Worm (Caenorhabditis elegans) whole organism, mixed stage, embryonic: ENCODE results near the gene gst-31.

Experiments
- M03D4.4 ChIP-seq: sonication (generic microtip); optimal IDR thresholded peaks from 2 replicates; lab custom pipeline; 2017; ENCODE audit warnings: mild to moderate bottlenecking, missing genetic modification characterization, missing compliant biosample characterization
- bed-3 ChIP-seq: fragments of 200-800 bp; sonication (Bioruptor generic); optimal IDR thresholded peaks from 3 replicates; lab custom pipeline; 2018; ENCODE audit warnings: mild to moderate bottlenecking, missing genetic modification characterization, moderate library complexity, missing compliant biosample characterization
- blmp-1 ChIP-seq: fragments of 150-350 bp; optimal IDR thresholded peaks from 2 replicates; lab custom pipeline; 2014; ENCODE audit warnings: missing biosample characterization, missing genetic modification characterization
- ceh-39 ChIP-seq: fragments of 150-350 bp; optimal IDR thresholded peaks from 2 replicates; lab custom pipeline; 2014; ENCODE audit warnings: missing biosample characterization, missing genetic modification characterization
- ceh-43 ChIP-seq: fragments of 200-800 bp; sonication (Bioruptor generic); optimal IDR thresholded peaks from 2 replicates; lab custom pipeline; 2018; ENCODE audit warnings: mild to moderate bottlenecking, missing genetic modification characterization, moderate library complexity, missing compliant biosample characterization
- ceh-83 ChIP-seq: fragments of 200-800 bp; sonication (Bioruptor generic); optimal IDR thresholded peaks from 2 replicates; lab custom pipeline; 2018; ENCODE audit warnings: mild to moderate bottlenecking, missing genetic modification characterization, missing compliant biosample characterization
- ces-1 ChIP-seq: fragments of 150-350 bp; optimal IDR thresholded peaks from 2 replicates; lab custom pipeline; 2014; ENCODE audit warnings: missing biosample characterization, missing genetic modification reagents, missing genetic modification characterization
- cnd-1 ChIP-seq: fragments of 200-800 bp; sonication (Bioruptor generic); optimal IDR thresholded peaks from 2 replicates; lab custom pipeline; 2018; ENCODE audit warnings: mild to moderate bottlenecking, missing genetic modification characterization, missing compliant biosample characterization
- drap-1 ChIP-seq: fragments of 200-800 bp; sonication (Bioruptor generic); optimal IDR thresholded peaks from 3 replicates; lab custom pipeline; 2018; ENCODE audit warnings: mild to moderate bottlenecking, missing genetic modification characterization, missing compliant biosample characterization
- elt-1 ChIP-seq: sonication (generic microtip); optimal IDR thresholded peaks from 2 replicates; lab custom pipeline; 2017; ENCODE audit warnings: missing genetic modification characterization, mild to moderate bottlenecking, missing compliant biosample characterization, antibody characterized with exemption, moderate library complexity, borderline replicate concordance; ENCODE audit not compliant: insufficient read depth
- elt-3 ChIP-seq: fragments of 150-350 bp; optimal IDR thresholded peaks from 2 replicates; lab custom pipeline; 2014; ENCODE audit warnings: missing biosample characterization, missing genetic modification characterization
- flh-1 ChIP-seq: fragments of 200-800 bp; sonication (Bioruptor generic); optimal IDR thresholded peaks from 2 replicates; lab custom pipeline; 2018; ENCODE audit warnings: mild to moderate bottlenecking, missing genetic modification characterization, moderate library complexity, missing compliant biosample characterization
- ham-2 ChIP-seq: fragments of 200-800 bp; sonication (Bioruptor generic); optimal IDR thresholded peaks from 2 replicates; lab custom pipeline; 2018; ENCODE audit warnings: mild to moderate bottlenecking, missing genetic modification characterization, missing compliant biosample characterization
- hlh-1 ChIP-seq: fragments of 150-350 bp; optimal IDR thresholded peaks from 2 replicates; lab custom pipeline; 2014; ENCODE audit warnings: missing biosample characterization, missing genetic modification reagents, missing genetic modification characterization
- lin-13 ChIP-seq: fragments of 150-350 bp; optimal IDR thresholded peaks from 2 replicates; lab custom pipeline; 2014; ENCODE audit warnings: missing biosample characterization, missing genetic modification characterization
- lin-32 ChIP-seq: fragments of 200-800 bp; sonication (Bioruptor generic); optimal IDR thresholded peaks from 2 replicates; lab custom pipeline; 2018; ENCODE audit warnings: mild to moderate bottlenecking, missing genetic modification characterization, missing compliant biosample characterization
- lsy-2 ChIP-seq: fragments of 150-350 bp; optimal IDR thresholded peaks from 2 replicates; lab custom pipeline; 2014; ENCODE audit warnings: missing biosample characterization, missing genetic modification characterization
- mab-5 ChIP-seq: fragments of 150-350 bp; optimal IDR thresholded peaks from 2 replicates; lab custom pipeline; 2014; ENCODE audit warnings: missing biosample characterization, missing genetic modification characterization
- mep-1 ChIP-seq: fragments of 150-350 bp; optimal IDR thresholded peaks from 2 replicates; lab custom pipeline; 2017; ENCODE audit warnings: missing biosample characterization, missing genetic modification reagents, missing genetic modification characterization, inconsistent platforms
- mls-2 ChIP-seq: sonication (generic microtip); optimal IDR thresholded peaks from 2 replicates; lab custom pipeline; 2016; ENCODE audit warnings: mild to moderate bottlenecking, missing genetic modification characterization, moderate library complexity, missing compliant biosample characterization
- nhr-12 ChIP-seq: fragments of 150-350 bp; optimal IDR thresholded peaks from 2 replicates; lab custom pipeline; 2014; ENCODE audit warnings: missing biosample characterization, missing genetic modification characterization
- nhr-2 ChIP-seq: fragments of 150-350 bp; optimal IDR thresholded peaks from 2 replicates; lab custom pipeline; 2014; ENCODE audit warnings: missing biosample characterization, missing genetic modification characterization
- nhr-237 ChIP-seq: fragments of 150-350 bp; optimal IDR thresholded peaks from 2 replicates; lab custom pipeline; 2014; ENCODE audit warnings: missing biosample characterization, missing genetic modification characterization
- nhr-28 ChIP-seq: fragments of 150-350 bp; optimal IDR thresholded peaks from 2 replicates; lab custom pipeline; 2014; ENCODE audit warnings: missing biosample characterization, missing genetic modification characterization
- nhr-76 ChIP-seq: sonication (generic microtip); optimal IDR thresholded peaks from 2 replicates; lab custom pipeline; 2017; ENCODE audit warnings: missing biosample characterization, missing genetic modification characterization
- pha-4 ChIP-seq: fragments of 150-350 bp; optimal IDR thresholded peaks from 2 replicates; lab custom pipeline; 2018; ENCODE audit warnings: missing biosample characterization, missing genetic modification reagents, missing genetic modification characterization
- sem-2 ChIP-seq: fragments of 200-800 bp; sonication (Bioruptor generic); optimal IDR thresholded peaks from 2 replicates; lab custom pipeline; 2018; ENCODE audit warnings: mild to moderate bottlenecking, missing genetic modification characterization, missing compliant biosample characterization
- snpc-4 ChIP-seq: fragments of 150-350 bp; optimal IDR thresholded peaks from 2 replicates; lab custom pipeline; 2014; ENCODE audit warnings: missing biosample characterization, missing genetic modification characterization
- sptf-1 ChIP-seq: sonication (generic microtip); optimal IDR thresholded peaks from 2 replicates; lab custom pipeline; 2017; ENCODE audit warnings: mild to moderate bottlenecking, missing genetic modification characterization, moderate library complexity, missing compliant biosample characterization
- tbx-8 ChIP-seq: fragments of 200-800 bp; sonication (Bioruptor generic); optimal IDR thresholded peaks from 2 replicates; lab custom pipeline; 2018; ENCODE audit warnings: mild to moderate bottlenecking, missing genetic modification characterization, moderate library complexity, missing compliant biosample characterization
- unc-120 ChIP-seq: sonication (generic microtip); optimal IDR thresholded peaks from 2 replicates; lab custom pipeline; 2017; ENCODE audit warnings: missing genetic modification characterization, missing compliant biosample characterization; ENCODE audit not compliant: poor library complexity, severe bottlenecking
- unc-39 ChIP-seq: fragments of 150-350 bp; optimal IDR thresholded peaks from 2 replicates; lab custom pipeline; 2014; ENCODE audit warnings: missing biosample characterization, missing genetic modification characterization
- unc-62 ChIP-seq: fragments of 150-350 bp; optimal IDR thresholded peaks from 2 replicates; lab custom pipeline; 2014; ENCODE audit warnings: missing biosample characterization, missing genetic modification reagents, missing genetic modification characterization
- zip-8 ChIP-seq: fragments of 150-350 bp; optimal IDR thresholded peaks from 2 replicates; lab custom pipeline; 2014; ENCODE audit warnings: missing biosample characterization, missing genetic modification characterization
- ztf-11 ChIP-seq: fragments of 150-350 bp; optimal IDR thresholded peaks from 2 replicates; lab custom pipeline; 2014; ENCODE audit warnings: missing biosample characterization, missing genetic modification characterization

Gene gst-31

ce11 chrII:15174915-15175548 is at the start of gene gst-31:
Gene gst-31 (minus strand): TSS chrII:15174965.
- no peak for TF ChIP-seq ham-2 (GFP tag; lab: Kevin White, UChicago)
- TF ChIP-seq mep-1 (tag; lab: Kevin White, UChicago): no peak
- TF ChIP-seq elt-1: no peak
- TF ChIP-seq drap-1 (GFP tag; lab: Kevin White, UChicago): no peak
- no peak for TF ChIP-seq unc-62
- no peak for TF ChIP-seq elt-3 (tag; lab: Kevin White, UChicago)
- TF ChIP-seq M03D4.4: no peak

ce11 chrII:15220116-15220515 is 45.4 kb upstream of the gst-31 start:
- no peak for TF ChIP-seq ceh-39 (tag; lab: Kevin White, UChicago)
- no peak for TF ChIP-seq M03D4.4
- no peak for TF ChIP-seq elt-3 (tag; lab: Kevin White, UChicago)
- TF ChIP-seq lin-32 (GFP tag; lab: Kevin White, UChicago): no peak
- TF ChIP-seq lin-13 (tag; lab: Kevin White, UChicago): no peak
- no peak for TF ChIP-seq cnd-1
- no peak for TF ChIP-seq ceh-43 (GFP tag; lab: Kevin White, UChicago)
- no peak for TF ChIP-seq hlh-1 (tag; lab: Kevin White, UChicago)
- no peak for TF ChIP-seq mab-5 (tag; lab: Kevin White, UChicago)
- TF ChIP-seq unc-62: no peak
- no peak for TF ChIP-seq sem-2 (GFP tag; lab: Kevin White, UChicago)
- TF ChIP-seq unc-120 (tag; lab: Kevin White, UChicago): no peak
- TF ChIP-seq drap-1 (GFP tag; lab: Kevin White, UChicago): no peak
- TF ChIP-seq lsy-2 (tag; lab: Kevin White, UChicago): no peak
- no peak for TF ChIP-seq zip-8 (tag; lab: Kevin White, UChicago)
- TF ChIP-seq ces-1 (GFP tag; lab: Kevin White, UChicago): no peak
- TF ChIP-seq nhr-12 (tag; lab: Kevin White, UChicago): no peak
- no peak for TF ChIP-seq snpc-4 (tag; lab: Kevin White, UChicago)
- TF ChIP-seq, all 35 proteins: peak for 0

- TF ChIP-seq flh-1 (GFP tag; lab: Kevin White, UChicago) (no peak), pha-4 (peak; percentile 67)
- TF ChIP-seq, all 35 proteins: peak for 1
Observed at ce11 chrII:15219033-15219432, 44.3 kb upstream of the gst-31 start.

ce11 chrII:15218609-15219008 is 43.8 kb upstream of the gst-31 start:
- TF ChIP-seq blmp-1 (tag; lab: Kevin White, UChicago) (no peak), hlh-1 (tag; lab: Kevin White, UChicago) (no peak), zip-8 (tag; lab: Kevin White, UChicago) (no peak), unc-62 (no peak)

- TF ChIP-seq sem-2 (GFP tag; lab: Kevin White, UChicago): peak; percentile 33
- TF ChIP-seq ztf-11 (tag; lab: Kevin White, UChicago): no peak
- TF ChIP-seq tbx-8: no peak
- TF ChIP-seq zip-8 (tag; lab: Kevin White, UChicago): no peak
- TF ChIP-seq nhr-237 (tag; lab: Kevin White, UChicago): no peak
- no peak for TF ChIP-seq snpc-4 (tag; lab: Kevin White, UChicago)
- no peak for TF ChIP-seq drap-1 (GFP tag; lab: Kevin White, UChicago)
- TF ChIP-seq nhr-76 (tag; lab: Kevin White, UChicago): no peak
- no peak for TF ChIP-seq unc-39 (tag; lab: Kevin White, UChicago)
- peak; percentile 66 for TF ChIP-seq elt-1
- TF ChIP-seq lsy-2 (tag; lab: Kevin White, UChicago): no peak
- TF ChIP-seq sptf-1: peak; percentile 74
- peak; percentile 24 for TF ChIP-seq bed-3 (GFP tag; lab: Kevin White, UChicago)
- no peak for TF ChIP-seq pha-4
- no peak for TF ChIP-seq ceh-39 (tag; lab: Kevin White, UChicago)
- TF ChIP-seq blmp-1 (tag; lab: Kevin White, UChicago): peak; percentile 95
- TF ChIP-seq ceh-43 (GFP tag; lab: Kevin White, UChicago): no peak
- no peak for TF ChIP-seq ceh-83 (GFP tag; lab: Kevin White, UChicago)
- no peak for TF ChIP-seq nhr-2 (tag; lab: Kevin White, UChicago)
- peak; percentile 23 for TF ChIP-seq lin-32 (GFP tag; lab: Kevin White, UChicago)
- TF ChIP-seq elt-3 (tag; lab: Kevin White, UChicago): no peak
- peak; percentile 34 for TF ChIP-seq mls-2 (tag; lab: Kevin White, UChicago)
- TF ChIP-seq flh-1 (GFP tag; lab: Kevin White, UChicago): no peak
- TF ChIP-seq nhr-28 (tag; lab: Kevin White, UChicago): no peak
- peak; percentile 39 for TF ChIP-seq M03D4.4
- TF ChIP-seq ham-2 (GFP tag; lab: Kevin White, UChicago): peak; percentile 98
Observed at ce11 chrII:15217949-15218348, 43.2 kb upstream of the gst-31 start.
